Worm (Caenorhabditis elegans) whole organism, mixed stage, embryonic: Measurements from ENCODE around the gene pqn-73.

Experiments used
- elt-3 ChIP-seq: fragments of 150-350 bp; optimal IDR thresholded peaks from 2 replicates; lab custom pipeline; 2014; ENCODE audit warnings: missing biosample characterization, missing genetic modification characterization
- nhr-28 ChIP-seq: fragments of 150-350 bp; optimal IDR thresholded peaks from 2 replicates; lab custom pipeline; 2014; ENCODE audit warnings: missing biosample characterization, missing genetic modification characterization
- pha-4 ChIP-seq: fragments of 150-350 bp; optimal IDR thresholded peaks from 2 replicates; lab custom pipeline; 2018; ENCODE audit warnings: missing biosample characterization, missing genetic modification reagents, missing genetic modification characterization
- snpc-4 ChIP-seq: fragments of 150-350 bp; optimal IDR thresholded peaks from 2 replicates; lab custom pipeline; 2014; ENCODE audit warnings: missing biosample characterization, missing genetic modification characterization
- unc-39 ChIP-seq: fragments of 150-350 bp; optimal IDR thresholded peaks from 2 replicates; lab custom pipeline; 2014; ENCODE audit warnings: missing biosample characterization, missing genetic modification characterization
- unc-62 ChIP-seq: fragments of 150-350 bp; optimal IDR thresholded peaks from 2 replicates; lab custom pipeline; 2014; ENCODE audit warnings: missing biosample characterization, missing genetic modification reagents, missing genetic modification characterization
- ztf-11 ChIP-seq: fragments of 150-350 bp; optimal IDR thresholded peaks from 2 replicates; lab custom pipeline; 2014; ENCODE audit warnings: missing biosample characterization, missing genetic modification characterization

DNA sequence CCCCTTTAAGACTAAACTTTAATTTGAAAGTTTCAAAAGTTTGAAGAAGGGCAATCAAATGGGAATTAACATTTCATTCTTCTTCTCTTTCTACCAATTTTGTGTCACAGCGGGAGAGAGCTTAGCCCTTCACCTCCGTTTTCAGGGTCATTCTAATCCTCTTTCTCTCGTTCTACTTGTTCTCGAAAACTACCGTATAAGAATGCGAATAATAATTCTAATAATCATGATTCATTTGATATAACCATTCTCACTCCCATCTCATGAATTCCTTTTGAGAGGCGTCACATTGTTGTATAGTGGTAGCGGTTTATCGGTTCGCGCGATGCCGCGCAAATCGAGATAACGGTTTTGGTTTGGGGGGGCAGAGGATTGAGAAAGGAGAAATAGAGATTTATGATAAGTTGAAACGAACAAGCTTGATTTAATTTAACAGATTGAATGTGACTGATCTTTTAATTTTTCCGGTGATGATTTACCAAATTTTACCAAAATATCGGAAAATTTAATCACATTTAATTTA lies 11.3 kb upstream of the pqn-73 start:
- TF ChIP-seq nhr-28 (tag; lab: Kevin White, UChicago) = no peak
- no peak for TF ChIP-seq ztf-11 (tag; lab: Kevin White, UChicago)
- TF ChIP-seq unc-62 (GFP tag; lab: Kevin White, UChicago) = no peak
- TF ChIP-seq snpc-4 = no peak
- no peak for TF ChIP-seq elt-3
- TF ChIP-seq pha-4 (tag; lab: Kevin White, UChicago) = no peak
- TF ChIP-seq unc-39 (tag; lab: Kevin White, UChicago) = no peak
